Fruit fly (Drosophila melanogaster): Measurements from ENCODE around the gene myo.

The myo gene

DNA sequence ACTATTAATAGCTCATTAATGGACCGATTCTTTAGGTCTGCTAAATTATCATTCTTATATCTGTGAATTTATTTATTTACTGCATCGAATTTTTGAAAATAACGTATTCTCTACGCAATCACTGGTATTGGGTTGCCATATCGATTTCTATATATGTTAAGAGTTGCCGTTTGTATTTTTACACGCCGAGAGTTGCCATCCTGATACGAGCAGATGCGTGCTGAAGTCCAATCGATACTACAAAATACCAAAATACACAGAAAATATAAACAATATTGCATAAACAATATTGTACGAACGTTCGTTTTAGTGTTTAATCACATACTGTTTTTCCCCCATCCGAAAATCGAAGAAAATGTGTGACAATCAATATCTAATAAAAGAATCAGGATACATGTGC lies 1.6 kb upstream of the myo start, which contains the start of gene ey (continued):
- TF ChIP-seq inv (GFP tag; IDR thresholded peaks at IDR 0.05; ENCODE audit: partially characterized antibody) (peak; percentile 20; the same call in 1 of the 2 replicates), CG16813 (GFP tag; IDR thresholded peaks at IDR 0.05; ENCODE audit: partially characterized antibody) (peak; percentile 45), BEAF-32 (GFP tag; optimal IDR thresholded peaks at IDR 0.05) (peak; percentile 53), dimm (GFP tag; IDR thresholded peaks at IDR 0.05) (no peak), CG30403 (GFP tag; optimal IDR thresholded peaks at IDR 0.05) (peak; percentile 9), zfh1 (GFP tag; IDR thresholded peaks at IDR 0.05) (no peak), cas (GFP tag; IDR thresholded peaks at IDR 0.05) (no peak), CG11695 (GFP tag; IDR thresholded peaks at IDR 0.05) (no peak), CG14014 (GFP tag; IDR thresholded peaks at IDR 0.05) (no peak; the same call in 1 of the 2 replicates), row (GFP tag; IDR thresholded peaks at IDR 0.05) (peak; percentile 45; the same call in 2 of the 3 replicates), CG4707 (GFP tag; optimal IDR thresholded peaks at IDR 0.05) (no peak), dati (GFP tag; IDR thresholded peaks at IDR 0.05) (no peak), HLH54F (GFP tag; optimal IDR thresholded peaks at IDR 0.05) (no peak), CG3065 (GFP tag; optimal IDR thresholded peaks at IDR 0.05) (no peak), chinmo (GFP tag; IDR thresholded peaks at IDR 0.05; ENCODE audit: partially characterized antibody) (0 out of 4 replicates have a peak, but pooled peaks have one; percentile 37), tna (GFP tag; IDR thresholded peaks at IDR 0.05; ENCODE audit: partially characterized antibody) (no peak), CG11247 (GFP tag; IDR thresholded peaks at IDR 0.05) (no peak), CG6791 (GFP tag; IDR thresholded peaks at IDR 0.05; ENCODE audit: partially characterized antibody) (0 out of 3 replicates have a peak, but pooled peaks have one; percentile 12), Trl (optimal IDR thresholded peaks at IDR 0.05) (no peak), Trl (GFP tag; optimal IDR thresholded peaks at IDR 0.05) (no peak), pum (GFP tag; optimal IDR thresholded peaks at IDR 0.05) (peak; percentile 9), zen (tag; optimal IDR thresholded peaks at IDR 0.05) (peak; percentile 12), wek (GFP tag; optimal IDR thresholded peaks at IDR 0.05) (no peak), CG13894 (tag; optimal IDR thresholded peaks at IDR 0.05) (peak; percentile 48), CG3847 (GFP tag; IDR thresholded peaks at IDR 0.05) (no peak), Myb (GFP tag; optimal IDR thresholded peaks at IDR 0.05) (peak; percentile 99), Taf1 (GFP tag; IDR thresholded peaks at IDR 0.05) (no peak), H2.0 (GFP tag; IDR thresholded peaks at IDR 0.05) (no peak), CG13624 (GFP tag; optimal IDR thresholded peaks at IDR 0.05) (peak; percentile 5), bsh (GFP tag; optimal IDR thresholded peaks at IDR 0.05) (no peak), Sry-β (GFP tag; optimal IDR thresholded peaks at IDR 0.05) (no peak), CG17328 (GFP tag; IDR thresholded peaks at IDR 0.05) (no peak), lilli (GFP tag; optimal IDR thresholded peaks at IDR 0.05) (peak; percentile 4), CG12659 (GFP tag; optimal IDR thresholded peaks at IDR 0.05) (peak; percentile 73), eyg (GFP tag; optimal IDR thresholded peaks at IDR 0.05) (no peak), CG32772 (GFP tag; IDR thresholded peaks at IDR 0.05) (no peak), tgo (GFP tag; IDR thresholded peaks at IDR 0.05) (no peak), Pdp1 (GFP tag; optimal IDR thresholded peaks at IDR 0.05) (peak in 1 of 2 experiments; percentile 93), MBD-R2 (GFP tag; IDR thresholded peaks at IDR 0.05) (peak; percentile 36; the same call in 1 of the 2 replicates), CG4854 (GFP tag; optimal IDR thresholded peaks at IDR 0.05) (no peak), twi (tag; optimal IDR thresholded peaks at IDR 0.05) (peak; percentile 30), cad (GFP tag; optimal IDR thresholded peaks at IDR 0.05) (no peak), CG17912 (GFP tag; optimal IDR thresholded peaks at IDR 0.05) (peak; percentile 39), Atf-2 (GFP tag; optimal IDR thresholded peaks at IDR 0.05) (no peak), CG13123 (GFP tag; optimal IDR thresholded peaks at IDR 0.05) (no peak), Bgb (GFP tag; IDR thresholded peaks at IDR 0.05; ENCODE audit: partially characterized antibody) (peak; percentile 27; the same call in 1 of the 2 replicates), Nf-YA (GFP tag; IDR thresholded peaks at IDR 0.05) (no peak), CG12071 (GFP tag; optimal IDR thresholded peaks at IDR 0.05) (no peak), CG2199 (GFP tag; IDR thresholded peaks at IDR 0.05) (peak; percentile 82), p53 (GFP tag; optimal IDR thresholded peaks at IDR 0.05) (no peak), pho (GFP tag; optimal IDR thresholded peaks at IDR 0.05) (no peak)
